Worm (Caenorhabditis elegans): ENCODE data around the gene T27E4.1.
"Not testable (repeated sequence)": the region's sequence is repeated elsewhere in the genome, so short reads cannot be mapped to it uniquely, and the experiment has no call there.

DNA sequence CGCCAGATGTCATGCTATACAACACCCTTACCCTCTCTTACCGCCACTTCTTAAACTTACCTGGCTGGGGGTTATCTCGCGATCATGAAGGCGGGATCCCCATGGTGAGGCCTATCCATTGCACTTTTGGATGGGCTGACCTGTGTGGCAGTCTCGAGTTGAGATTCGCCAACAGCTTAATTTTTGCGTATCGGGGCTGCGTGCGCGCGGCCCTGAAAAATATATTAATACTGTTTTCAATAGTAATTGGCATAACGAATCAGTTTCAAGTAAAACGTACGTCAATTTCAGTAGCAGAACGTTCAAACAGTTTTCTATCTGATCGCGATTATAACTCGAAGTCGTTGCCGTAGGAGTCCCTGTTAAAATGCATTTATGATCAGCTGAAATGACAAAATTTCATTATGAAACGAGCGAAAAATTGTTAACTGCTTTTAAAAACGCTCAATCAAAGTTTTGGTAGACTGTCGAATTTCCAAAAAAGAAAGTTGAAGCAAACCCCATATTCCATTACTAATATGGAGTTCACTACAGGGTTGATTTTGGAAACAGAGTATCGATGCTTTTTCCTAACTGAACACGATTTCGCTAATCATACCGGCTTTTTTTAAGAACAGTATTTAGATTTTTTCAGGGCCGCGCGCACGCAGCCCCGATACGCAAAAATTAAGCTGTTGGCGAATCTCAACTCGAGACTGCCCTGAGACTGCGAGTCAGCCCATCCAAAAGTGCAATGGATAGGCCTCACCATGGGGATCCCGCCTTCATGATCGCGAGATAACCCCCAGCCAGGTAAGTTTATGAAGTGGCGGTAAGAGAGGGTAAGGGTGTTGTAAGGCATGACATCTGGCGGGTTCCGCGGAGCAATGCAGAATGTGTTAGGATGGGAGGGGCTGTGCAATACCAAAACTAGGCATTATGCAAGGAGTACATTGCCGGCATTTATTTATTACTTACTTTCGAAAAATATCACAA is 1.0 kb upstream of the T27E4.1 start:
- TF ChIP-seq egrh-3 (GFP tag; IDR thresholded peaks at IDR 0.05); cebp-1 (GFP tag; IDR thresholded peaks at IDR 0.05); cebp-1 (tag; optimal IDR thresholded peaks at IDR 0.05); nfyb-1 (GFP tag; IDR thresholded peaks at IDR 0.05): not testable (repeated sequence)
- peak; percentile 2 for TF ChIP-seq F49E8.2 (tag; optimal IDR thresholded peaks at IDR 0.05; ENCODE audit: insufficient read depth)
- peak; percentile 54 for TF ChIP-seq rcor-1 (GFP tag; IDR thresholded peaks at IDR 0.05)

Data from whole organism, young adult.